In the genomic region with DNA sequence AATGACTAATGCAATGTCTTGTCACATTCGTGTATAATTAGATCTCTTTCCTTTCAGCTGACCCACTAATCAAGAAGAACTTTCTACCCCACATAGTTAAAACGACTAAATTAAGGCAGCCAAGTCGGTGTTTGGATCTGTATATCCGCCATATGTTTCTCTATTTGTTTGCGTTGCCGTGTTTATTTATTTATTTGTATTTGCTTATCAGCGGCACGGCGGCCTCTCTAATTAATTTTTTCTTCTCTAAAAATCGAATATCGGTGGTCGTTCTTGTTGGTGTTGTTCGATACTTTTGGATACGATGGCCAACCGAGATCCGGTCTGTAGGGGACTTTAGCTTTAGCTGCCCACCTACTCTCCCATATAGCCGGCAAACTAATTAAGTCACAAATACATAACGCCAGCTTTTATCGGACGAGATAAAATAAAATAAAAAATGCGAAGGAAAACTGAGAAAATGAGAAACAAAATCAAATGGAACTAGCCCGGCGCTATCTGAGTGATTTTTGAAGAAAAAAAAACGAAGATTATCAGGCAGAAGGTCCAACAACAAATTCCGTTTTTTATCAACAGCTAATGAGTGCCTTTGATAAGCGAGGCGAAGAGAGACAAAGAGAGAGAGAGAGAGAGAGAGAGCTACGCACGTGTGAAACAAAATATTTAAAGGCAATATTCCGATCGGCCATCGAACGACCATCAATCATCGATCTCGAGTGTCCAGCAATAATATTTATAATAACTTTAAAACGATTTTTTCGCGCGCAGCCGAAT, we compare ENCODE assay signal across 4 fruit fly cellular contexts.
A peak's percentile ranks its signal among the peaks of the same experiment; 100 is the strongest.
TF ChIP-seq lines count a peak whose summit lies in the region.

No protein-coding gene starts in this region.

- TF ChIP-seq CTCF in whole organism, embryonic (GFP tag; optimal IDR thresholded peaks at IDR 0.05; lab: Kevin White, UChicago) = no peak

TF ChIP-seq in whole organism, adult, 20 proteins besides CTCF, POLR2A, EP300 and RAD21:
- TF ChIP-seq bab1 (GFP tag; optimal IDR thresholded peaks at IDR 0.05; lab: Kevin White, UChicago) (no peak), CG7101 (tag; optimal IDR thresholded peaks at IDR 0.05; lab: Kevin White, UChicago) (no peak), kay (GFP tag; lab: Kevin White, UChicago; ENCODE audit: borderline replicate concordance) (peak; percentile 23), CG7045 (GFP tag; optimal IDR thresholded peaks at IDR 0.05; lab: Kevin White, UChicago) (no peak), CG5204 (GFP tag; optimal IDR thresholded peaks at IDR 0.05; lab: Kevin White, UChicago) (no peak)

TF ChIP-seq in whole organism, embryonic, 481 proteins besides CTCF, POLR2A, EP300 and RAD21 (continues in another document):
- peak; percentile 5 for TF ChIP-seq run (tag; optimal IDR thresholded peaks at IDR 0.05; lab: Kevin White, UChicago)
- no peak for TF ChIP-seq Hand (GFP tag; optimal IDR thresholded peaks at IDR 0.05; lab: Kevin White, UChicago)
- peak; percentile 3 for TF ChIP-seq CG5180 (GFP tag; optimal IDR thresholded peaks at IDR 0.05; lab: Kevin White, UChicago)
- no peak for TF ChIP-seq bowl (GFP tag; IDR thresholded peaks at IDR 0.05; lab: Robert Waterston, UW)
- TF ChIP-seq HHEX (GFP tag; optimal IDR thresholded peaks at IDR 0.05; lab: Kevin White, UChicago) = peak; percentile 12
- peak; percentile 52 for TF ChIP-seq Vsx1 (GFP tag; optimal IDR thresholded peaks at IDR 0.05; lab: Kevin White, UChicago)
- peak; percentile 28 for TF ChIP-seq BtbVII (GFP tag; optimal IDR thresholded peaks at IDR 0.05; lab: Kevin White, UChicago)
- TF ChIP-seq CG9727 (GFP tag; optimal IDR thresholded peaks at IDR 0.05; lab: Kevin White, UChicago) = peak; percentile 10
- peak; percentile 25 for TF ChIP-seq CG6765 (GFP tag; optimal IDR thresholded peaks at IDR 0.05; lab: Kevin White, UChicago)
- peak; percentile 83 for TF ChIP-seq Med (GFP tag; lab: Kevin White, UChicago)
- TF ChIP-seq Xrp1 (GFP tag; IDR thresholded peaks at IDR 0.05; lab: Robert Waterston, UW) = peak; percentile 22; the same call in 1 of the 2 replicates
- TF ChIP-seq CG3281 (GFP tag; optimal IDR thresholded peaks at IDR 0.05; lab: Kevin White, UChicago) = peak; percentile 54
- 0 out of 3 replicates have a peak, but pooled peaks have one; percentile 5 for TF ChIP-seq CG7963 (GFP tag; IDR thresholded peaks at IDR 0.05; lab: Robert Waterston, UW; ENCODE audit: partially characterized antibody)
- TF ChIP-seq nau (GFP tag; optimal IDR thresholded peaks at IDR 0.05; lab: Kevin White, UChicago) = peak; percentile 52
- no peak for TF ChIP-seq Usf (GFP tag; optimal IDR thresholded peaks at IDR 0.05; lab: Kevin White, UChicago)
- TF ChIP-seq pros (GFP tag; optimal IDR thresholded peaks at IDR 0.05; lab: Kevin White, UChicago) = peak; percentile 29
- peak; percentile 0 for TF ChIP-seq cg (GFP tag; optimal IDR thresholded peaks at IDR 0.05; lab: Kevin White, UChicago)
- TF ChIP-seq schlank (tag; optimal IDR thresholded peaks at IDR 0.05; lab: Kevin White, UChicago) = peak; percentile 23
- TF ChIP-seq Rfx (GFP tag; IDR thresholded peaks at IDR 0.05; lab: Robert Waterston, UW) = peak; percentile 29; the same call in 1 of the 2 replicates
- TF ChIP-seq gem (tag; optimal IDR thresholded peaks at IDR 0.05; lab: Kevin White, UChicago) = peak; percentile 18
- TF ChIP-seq CrebB (tag; optimal IDR thresholded peaks at IDR 0.05; lab: Kevin White, UChicago) = peak; percentile 23
- TF ChIP-seq lab (GFP tag; optimal IDR thresholded peaks at IDR 0.05; lab: Kevin White, UChicago) = peak; percentile 0
- TF ChIP-seq rib (GFP tag; IDR thresholded peaks at IDR 0.05; lab: Robert Waterston, UW) = peak; percentile 48; the same call in 1 of the 2 replicates
- TF ChIP-seq CG9817 (tag; optimal IDR thresholded peaks at IDR 0.05; lab: Kevin White, UChicago) = peak; percentile 16
- TF ChIP-seq CG11247 (GFP tag; IDR thresholded peaks at IDR 0.05; lab: Robert Waterston, UW) = no peak

TF ChIP-seq in whole organism, prepupa, 60 proteins besides CTCF, POLR2A, EP300 and RAD21:
- TF ChIP-seq CG32006 (GFP tag; optimal IDR thresholded peaks at IDR 0.05; lab: Kevin White, UChicago) (no peak), fkh (GFP tag; optimal IDR thresholded peaks at IDR 0.05; lab: Kevin White, UChicago) (peak; percentile 84)

TF ChIP-seq in whole organism, wandering third instar larva, 38 proteins besides CTCF, POLR2A, EP300 and RAD21:
- TF ChIP-seq Hr83 (GFP tag; optimal IDR thresholded peaks at IDR 0.05; lab: Kevin White, UChicago; ENCODE audit: poor library complexity, severe bottlenecking) (no peak), Dif (GFP tag; optimal IDR thresholded peaks at IDR 0.05; lab: Kevin White, UChicago; ENCODE audit: partially characterized antibody) (peak; percentile 29)
